Worm (Caenorhabditis elegans) whole organism, L3 larva: ENCODE results near the gene sru-8.

Experiments used
- elt-1 ChIP-seq: fragments of 150-350 bp; optimal IDR thresholded peaks from 2 replicates; lab custom pipeline; 2014; ENCODE audit warnings: missing biosample characterization, missing genetic modification characterization
- elt-2 ChIP-seq: sonication (generic microtip); optimal IDR thresholded peaks from 2 replicates; lab custom pipeline; 2016; ENCODE audit warnings: missing genetic modification reagents, mild to moderate bottlenecking, missing genetic modification characterization, missing compliant biosample characterization
- hmg-11 ChIP-seq: sonication (generic microtip); optimal IDR thresholded peaks from 2 replicates; lab custom pipeline; 2016; ENCODE audit warnings: missing genetic modification characterization, missing compliant biosample characterization
- mdl-1 ChIP-seq: fragments of 150-350 bp; optimal IDR thresholded peaks from 2 replicates; lab custom pipeline; 2014; ENCODE audit warnings: missing biosample characterization, missing genetic modification characterization
- nfya-1 ChIP-seq: sonication (generic microtip); optimal IDR thresholded peaks from 2 replicates; lab custom pipeline; 2017; ENCODE audit warnings: missing genetic modification characterization, mild to moderate bottlenecking, missing compliant biosample characterization, antibody characterized with exemption, moderate library complexity; ENCODE audit not compliant: insufficient read depth
- nhr-237 ChIP-seq: fragments of 150-350 bp; optimal IDR thresholded peaks from 2 replicates; lab custom pipeline; 2014; ENCODE audit warnings: missing biosample characterization, missing genetic modification characterization
- nhr-76 ChIP-seq: fragments of 150-350 bp; sonication (generic microtip); optimal IDR thresholded peaks from 5 replicates; lab custom pipeline; 2014; ENCODE audit warnings: missing biosample characterization, missing genetic modification characterization
- nhr-77 ChIP-seq: fragments of 150-350 bp; optimal IDR thresholded peaks from 2 replicates; lab custom pipeline; 2014; ENCODE audit warnings: missing biosample characterization, missing genetic modification characterization
- snpc-4 ChIP-seq: fragments of 150-350 bp; optimal IDR thresholded peaks from 2 replicates; lab custom pipeline; 2014; ENCODE audit warnings: missing biosample characterization, missing genetic modification characterization
- unc-62 ChIP-seq: fragments of 150-350 bp; sonication (generic microtip); optimal IDR thresholded peaks from 4 replicates; lab custom pipeline; 2014; ENCODE audit warnings: missing biosample characterization, missing genetic modification reagents, missing genetic modification characterization
- zag-1 ChIP-seq: fragments of 150-350 bp; optimal IDR thresholded peaks from 2 replicates; lab custom pipeline; 2014; ENCODE audit warnings: missing biosample characterization, missing genetic modification characterization

DNA sequence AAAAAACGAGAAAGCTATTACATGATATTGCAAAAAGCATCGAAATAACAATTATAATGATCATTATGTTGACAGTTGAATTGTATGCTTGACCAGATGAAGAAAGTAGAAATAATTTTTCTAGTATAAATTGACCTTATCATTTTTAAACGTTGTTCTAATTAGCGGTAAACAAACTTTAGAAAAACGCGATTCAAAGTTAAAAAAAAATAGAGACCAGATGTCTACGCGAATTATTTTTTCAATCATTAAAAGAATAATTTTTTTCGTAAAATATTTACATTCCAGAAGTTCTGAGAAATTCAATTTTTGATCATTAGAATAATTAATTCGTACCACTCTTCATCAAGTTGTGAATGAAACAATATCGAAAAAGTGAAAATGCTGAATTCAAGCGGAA, 41.7 kb upstream of the sru-8 start, which contains the start of gene F46B6.10:
- TF ChIP-seq nhr-237 (tag; lab: Kevin White, UChicago) (no peak), mdl-1 (tag; lab: Kevin White, UChicago) (no peak), nhr-76 (tag; lab: Kevin White, UChicago) (no peak), elt-1 (no peak), zag-1 (no peak), unc-62 (GFP tag; lab: Kevin White, UChicago) (no peak), nfya-1 (no peak), elt-2 (tag; lab: Kevin White, UChicago) (no peak), hmg-11 (tag; lab: Kevin White, UChicago) (no peak), snpc-4 (no peak), nhr-77 (tag; lab: Kevin White, UChicago) (no peak)
